Fruit fly (Drosophila melanogaster) whole organism, pupa: Measurements from ENCODE around the gene CG43074.

Source experiments
- CG10348 ChIP-seq: fragments of 200-800 bp; sonication (Bioruptor generic); IDR thresholded peaks from 2 replicates; pipeline ENCODE4 v1.3.6; 2022; ENCODE audit warnings: missing biosample characterization, missing genetic modification characterization
- CG12605 ChIP-seq: fragments of 200-800 bp; sonication (Bioruptor generic); IDR thresholded peaks from 2 replicates; pipeline ENCODE4 v1.3.6; 2022; ENCODE audit warnings: missing biosample characterization, missing genetic modification characterization
- CG13204 ChIP-seq: fragments of 200-800 bp; sonication (Bioruptor generic); optimal IDR thresholded peaks from 2 replicates; lab custom pipeline; 2018; ENCODE audit warnings: missing biosample characterization, mild to moderate bottlenecking, missing genetic modification characterization, moderate library complexity
- CG14655 ChIP-seq: fragments of 200-800 bp; sonication (Bioruptor generic); optimal IDR thresholded peaks from 3 replicates; lab custom pipeline; 2017; ENCODE audit warnings: mild to moderate bottlenecking, missing biosample characterization, missing genetic modification reagents, missing genetic modification characterization
- CG4496 ChIP-seq: fragments of 200-800 bp; sonication (Bioruptor generic); IDR thresholded peaks from 3 replicates; pipeline ENCODE4 v1.3.6; 2022; ENCODE audit warnings: missing biosample characterization, missing genetic modification characterization
- CG8159 ChIP-seq: fragments of 200-800 bp; sonication (Bioruptor generic); optimal IDR thresholded peaks from 3 replicates; lab custom pipeline; 2018; ENCODE audit warnings: missing biosample characterization, mild to moderate bottlenecking, missing genetic modification characterization, moderate library complexity
- CG8301 ChIP-seq: fragments of 200-800 bp; sonication (Bioruptor generic); optimal IDR thresholded peaks from 2 replicates; lab custom pipeline; 2018; ENCODE audit warnings: missing biosample characterization, mild to moderate bottlenecking, missing genetic modification characterization
- CG9948 ChIP-seq: fragments of 200-800 bp; sonication (Bioruptor generic); optimal IDR thresholded peaks from 2 replicates; lab custom pipeline; 2018; ENCODE audit warnings: missing biosample characterization, mild to moderate bottlenecking, missing genetic modification characterization, moderate library complexity
- D1 ChIP-seq: fragments of 200-800 bp; sonication (Bioruptor generic); optimal IDR thresholded peaks from 2 replicates; lab custom pipeline; 2018; ENCODE audit warnings: missing biosample characterization, mild to moderate bottlenecking, missing genetic modification characterization, moderate library complexity
- EcR ChIP-seq: fragments of 200-800 bp; sonication (Bioruptor generic); optimal IDR thresholded peaks from 3 replicates; lab custom pipeline; 2019; ENCODE audit warnings: missing biosample characterization, missing genetic modification characterization, mild to moderate bottlenecking, moderate library complexity, missing genetic modification reagents
- Ets98B ChIP-seq: fragments of 200-800 bp; sonication (Bioruptor generic); IDR thresholded peaks from 2 replicates; pipeline ENCODE4 v1.3.6; 2022; ENCODE audit warnings: missing biosample characterization, missing genetic modification characterization
- Pif1A ChIP-seq: fragments of 200-800 bp; sonication (Bioruptor generic); optimal IDR thresholded peaks from 3 replicates; lab custom pipeline; 2016; ENCODE audit warnings: missing biosample characterization, missing genetic modification characterization
- Snoo ChIP-seq: fragments of 200-800 bp; sonication (Bioruptor generic); optimal IDR thresholded peaks from 3 replicates; lab custom pipeline; 2017; ENCODE audit warnings: missing biosample characterization, mild to moderate bottlenecking, missing genetic modification characterization, inconsistent platforms

dm6 chr3L:3518512-3519492 lies 34.3 kb upstream of the CG43074 start:
- TF ChIP-seq Ets98B (no peak), D1 (tag; lab: Kevin White, UChicago) (no peak), CG13204 (GFP tag; lab: Kevin White, UChicago) (no peak), CG9948 (tag; lab: Kevin White, UChicago) (no peak), Snoo (tag; lab: Kevin White, UChicago) (no peak), CG8301 (tag; lab: Kevin White, UChicago) (no peak), CG10348 (GFP tag; lab: Robert Waterston, UW) (no peak), CG4496 (no peak), Pif1A (GFP tag; lab: Kevin White, UChicago) (peak; percentile 24), EcR (no peak), CG8159 (peak; percentile 36), CG12605 (GFP tag; lab: Robert Waterston, UW) (no peak), CG14655 (GFP tag; lab: Kevin White, UChicago) (peak; percentile 23)
